Worm (Caenorhabditis elegans): ENCODE results near the gene gbf-1.

DNA sequence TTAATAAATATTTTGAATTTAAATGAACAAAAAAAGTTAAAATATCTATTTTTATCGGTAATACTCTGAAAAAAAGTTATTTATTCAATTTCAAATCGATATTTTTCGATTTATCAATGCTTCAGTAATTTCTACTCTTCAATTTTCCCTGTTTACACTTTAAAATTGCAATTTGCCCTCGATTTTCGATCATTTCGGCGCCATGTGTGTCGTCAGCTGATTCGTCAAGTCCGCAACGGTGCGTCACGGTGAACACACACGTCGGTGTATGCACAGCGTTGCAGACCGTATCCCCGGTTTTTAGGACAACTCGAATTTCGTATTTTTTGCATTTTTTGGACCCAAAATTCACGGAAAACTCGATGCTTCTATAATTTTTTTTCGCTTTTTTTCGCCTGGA is 49.8 kb upstream of the gbf-1 start, which contains the start of gene C18D11.3:
- TF ChIP-seq K09A11.1 (tag; optimal IDR thresholded peaks at IDR 0.05; ENCODE audit: insufficient read depth) = no peak
- TF ChIP-seq tbx-7 (tag; optimal IDR thresholded peaks at IDR 0.05) = no peak
- no peak for TF ChIP-seq madf-2 (tag; optimal IDR thresholded peaks at IDR 0.05)
- no peak for TF ChIP-seq pqm-1 (tag; optimal IDR thresholded peaks at IDR 0.05)
